Fruit fly (Drosophila melanogaster): ENCODE data around the gene CG13930.

The CG13930 gene

DNA sequence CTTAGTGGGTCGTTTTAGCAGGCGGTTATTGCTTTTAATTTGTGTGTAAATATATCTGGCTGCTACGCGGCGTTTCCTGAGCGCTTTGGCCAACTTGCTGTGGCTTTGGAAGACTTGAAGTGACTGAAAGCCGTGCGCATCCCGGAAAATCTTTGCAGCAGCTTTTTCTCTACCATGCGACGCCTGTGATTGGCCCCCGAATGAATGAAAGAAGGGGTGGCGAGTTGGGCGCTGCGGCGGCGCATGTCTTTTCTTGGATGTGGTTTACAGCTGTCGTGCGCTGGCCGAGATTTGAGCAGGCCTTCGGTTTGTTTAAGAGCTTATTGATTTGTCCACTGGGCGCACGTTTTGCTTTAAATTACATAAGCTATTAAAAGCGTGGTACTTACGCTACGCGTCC, 9.0 kb downstream of the CG13930 start:
- no peak for TF ChIP-seq CG15710 (tag; optimal IDR thresholded peaks at IDR 0.05)
- no peak for TF ChIP-seq CG14655 (GFP tag; optimal IDR thresholded peaks at IDR 0.05)
- TF ChIP-seq CG13204 (GFP tag; optimal IDR thresholded peaks at IDR 0.05): no peak
- TF ChIP-seq CG17806 (tag; optimal IDR thresholded peaks at IDR 0.05): no peak
- no peak for TF ChIP-seq gl (tag; optimal IDR thresholded peaks at IDR 0.05)
- TF ChIP-seq CG12605 (GFP tag; IDR thresholded peaks at IDR 0.05): no peak

DNA sequence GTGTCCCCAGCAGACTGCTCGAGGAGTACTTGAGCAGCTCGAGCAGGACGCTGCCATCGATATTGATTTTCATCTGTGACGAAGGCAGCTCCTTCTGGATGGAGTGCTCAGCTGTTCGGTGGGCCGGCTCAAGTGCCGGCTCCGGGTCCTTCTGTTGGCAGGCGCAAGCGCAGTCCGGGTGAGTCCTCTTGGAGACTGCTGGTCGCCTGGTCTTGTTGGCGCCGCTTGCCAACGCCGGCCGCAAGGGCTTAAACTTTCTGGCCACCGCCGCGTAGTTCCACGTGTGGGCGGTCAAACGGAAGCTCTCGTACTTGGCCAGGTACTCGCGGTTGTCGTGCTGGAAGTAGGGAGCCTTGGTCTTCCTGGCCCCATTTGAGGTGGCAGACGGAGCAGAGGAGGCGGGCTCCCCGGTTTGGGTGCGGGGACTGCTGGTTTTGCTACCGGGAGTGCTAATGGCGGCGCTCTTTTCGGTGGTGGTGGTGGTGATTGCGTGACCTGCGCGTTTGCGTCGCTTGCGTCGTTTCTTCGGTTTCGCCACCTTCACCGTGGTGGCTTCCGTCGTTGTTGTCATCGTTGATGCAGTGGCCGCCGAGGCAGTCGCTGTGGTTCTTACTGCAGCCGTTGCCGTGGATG, 10.7 kb downstream of the CG13930 start:
- TF ChIP-seq CG13204 (GFP tag; optimal IDR thresholded peaks at IDR 0.05) (peak; percentile 28), D1 (tag; optimal IDR thresholded peaks at IDR 0.05) (no peak)

DNA sequence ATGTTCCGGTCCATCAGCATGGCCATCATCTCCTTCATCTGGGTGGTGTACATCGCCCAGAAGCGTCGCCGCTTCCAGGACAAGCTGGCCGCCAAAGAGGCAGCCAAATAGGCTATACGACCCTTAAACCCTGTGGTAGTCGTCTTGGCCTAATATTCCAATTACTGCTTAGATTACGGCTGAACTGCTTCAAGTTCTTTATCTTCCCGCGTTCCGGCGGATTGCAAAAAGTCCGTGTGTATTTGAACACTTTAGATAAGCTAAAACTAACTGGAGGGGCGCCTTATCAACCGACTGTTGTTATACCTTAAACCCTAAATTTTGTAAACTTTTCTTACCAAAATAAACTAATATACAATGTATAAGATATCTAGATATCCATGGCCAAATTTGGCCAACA, 18.8 kb downstream of the CG13930 start:
- no peak for TF ChIP-seq fd96Ca (GFP tag; IDR thresholded peaks at IDR 0.05)
- no peak for TF ChIP-seq CG14655 (GFP tag; optimal IDR thresholded peaks at IDR 0.05)
- TF ChIP-seq rn (GFP tag; IDR thresholded peaks at IDR 0.05): no peak
- TF ChIP-seq CG10348 (GFP tag; IDR thresholded peaks at IDR 0.05): no peak
- no peak for TF ChIP-seq EcR (GFP tag; optimal IDR thresholded peaks at IDR 0.05)
- TF ChIP-seq CG17806 (tag; optimal IDR thresholded peaks at IDR 0.05): no peak
- TF ChIP-seq Pif1A (GFP tag; optimal IDR thresholded peaks at IDR 0.05): no peak
- no peak for TF ChIP-seq CG8159 (tag; optimal IDR thresholded peaks at IDR 0.05)
- TF ChIP-seq CG15710 (tag; optimal IDR thresholded peaks at IDR 0.05): no peak
- TF ChIP-seq Ets98B (GFP tag; IDR thresholded peaks at IDR 0.05): no peak
- no peak for TF ChIP-seq D1 (tag; optimal IDR thresholded peaks at IDR 0.05)
- no peak for TF ChIP-seq CG12605 (GFP tag; IDR thresholded peaks at IDR 0.05)
- no peak for TF ChIP-seq CG8301 (tag; optimal IDR thresholded peaks at IDR 0.05)
- no peak for TF ChIP-seq CG32121 (GFP tag; IDR thresholded peaks at IDR 0.05)
- no peak for TF ChIP-seq CG4496 (GFP tag; IDR thresholded peaks at IDR 0.05)
- no peak for TF ChIP-seq Snoo (tag; optimal IDR thresholded peaks at IDR 0.05)
- TF ChIP-seq gl (tag; optimal IDR thresholded peaks at IDR 0.05): no peak

DNA sequence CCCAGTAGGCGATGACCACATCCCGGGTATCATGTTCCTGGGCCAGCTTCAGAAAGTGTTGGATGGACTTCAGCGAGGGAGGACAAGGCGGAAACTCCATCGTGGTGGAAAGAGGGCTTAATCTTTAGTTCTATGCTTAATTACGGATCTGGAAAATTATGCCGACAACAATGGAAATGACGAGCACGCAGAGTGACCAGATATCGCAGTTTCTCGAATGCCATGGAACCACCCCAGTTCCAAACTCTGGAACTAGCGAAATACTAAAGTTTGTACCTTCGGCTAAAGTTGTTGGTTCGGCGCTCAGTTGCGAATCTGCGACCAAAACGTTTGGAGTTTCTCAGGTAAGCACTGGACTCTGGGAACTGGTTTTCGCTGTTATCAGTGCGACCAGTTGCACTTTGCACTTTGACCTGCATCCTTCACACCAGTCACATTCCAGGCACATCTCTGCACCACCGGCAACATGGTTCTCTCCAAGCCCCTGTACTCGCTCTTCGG, 19.8 kb downstream of the CG13930 start, which contains the start of the genes CG7970 and Vta1:
CG7970 (plus strand) TSS at position 51 of the 501 bp plus-strand sequence.
Vta1 (minus strand) TSS at position 201 of the 501 bp plus-strand sequence.
- TF ChIP-seq D1 (tag; optimal IDR thresholded peaks at IDR 0.05): no peak
- peak; percentile 36 for TF ChIP-seq CG34367 (tag; optimal IDR thresholded peaks at IDR 0.05)
- peak; percentile 88 for TF ChIP-seq gl (tag; optimal IDR thresholded peaks at IDR 0.05)
- no peak for TF ChIP-seq EcR (GFP tag; optimal IDR thresholded peaks at IDR 0.05)
- TF ChIP-seq CG13204 (GFP tag; optimal IDR thresholded peaks at IDR 0.05): no peak
- no peak for TF ChIP-seq Pif1A (GFP tag; optimal IDR thresholded peaks at IDR 0.05)
- TF ChIP-seq CG8159 (tag; optimal IDR thresholded peaks at IDR 0.05): no peak
- TF ChIP-seq CG17806 (tag; optimal IDR thresholded peaks at IDR 0.05): no peak
- no peak for TF ChIP-seq Pif1B (GFP tag; optimal IDR thresholded peaks at IDR 0.05)
- TF ChIP-seq CG10348 (GFP tag; IDR thresholded peaks at IDR 0.05): no peak
- TF ChIP-seq Ets98B (GFP tag; IDR thresholded peaks at IDR 0.05): peak; percentile 77
- no peak for TF ChIP-seq rn (GFP tag; IDR thresholded peaks at IDR 0.05)
- peak; percentile 45 for TF ChIP-seq CG15710 (tag; optimal IDR thresholded peaks at IDR 0.05)
- no peak for TF ChIP-seq Snoo (tag; optimal IDR thresholded peaks at IDR 0.05)
- TF ChIP-seq CG4496 (GFP tag; IDR thresholded peaks at IDR 0.05): peak; percentile 78
- TF ChIP-seq CG8301 (tag; optimal IDR thresholded peaks at IDR 0.05): no peak
- peak; percentile 88 for TF ChIP-seq CG12605 (GFP tag; IDR thresholded peaks at IDR 0.05)
- TF ChIP-seq fd96Ca (GFP tag; IDR thresholded peaks at IDR 0.05): no peak
- TF ChIP-seq CG14655 (GFP tag; optimal IDR thresholded peaks at IDR 0.05): no peak
- TF ChIP-seq CG32121 (GFP tag; IDR thresholded peaks at IDR 0.05): peak; percentile 63; the same call in 1 of the 2 replicates
- no peak for TF ChIP-seq CG9948 (tag; optimal IDR thresholded peaks at IDR 0.05)

DNA sequence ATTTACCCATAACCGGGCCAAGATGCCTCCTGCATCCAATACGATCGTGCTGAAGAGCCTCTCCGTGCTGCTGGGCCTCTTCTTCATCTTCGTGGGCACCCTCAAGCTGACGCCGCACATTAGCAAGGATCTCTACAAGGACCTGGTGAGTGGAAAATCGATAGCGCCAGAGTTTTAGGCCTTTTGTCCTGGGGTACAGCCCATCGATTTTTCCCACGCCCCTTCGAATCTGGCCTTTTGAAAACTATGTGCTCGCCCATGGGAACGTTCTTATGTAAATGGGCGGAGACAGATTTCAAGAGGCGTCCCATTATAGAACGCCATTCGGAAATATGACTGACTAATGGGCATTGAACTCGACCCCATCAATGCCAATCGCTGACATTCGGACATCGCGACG, 23.2 kb downstream of the CG13930 start:
- TF ChIP-seq CG32121 (GFP tag; IDR thresholded peaks at IDR 0.05) (0 out of 2 replicates have a peak, but pooled peaks have one; percentile 14), CG4496 (GFP tag; IDR thresholded peaks at IDR 0.05) (no peak)

DNA sequence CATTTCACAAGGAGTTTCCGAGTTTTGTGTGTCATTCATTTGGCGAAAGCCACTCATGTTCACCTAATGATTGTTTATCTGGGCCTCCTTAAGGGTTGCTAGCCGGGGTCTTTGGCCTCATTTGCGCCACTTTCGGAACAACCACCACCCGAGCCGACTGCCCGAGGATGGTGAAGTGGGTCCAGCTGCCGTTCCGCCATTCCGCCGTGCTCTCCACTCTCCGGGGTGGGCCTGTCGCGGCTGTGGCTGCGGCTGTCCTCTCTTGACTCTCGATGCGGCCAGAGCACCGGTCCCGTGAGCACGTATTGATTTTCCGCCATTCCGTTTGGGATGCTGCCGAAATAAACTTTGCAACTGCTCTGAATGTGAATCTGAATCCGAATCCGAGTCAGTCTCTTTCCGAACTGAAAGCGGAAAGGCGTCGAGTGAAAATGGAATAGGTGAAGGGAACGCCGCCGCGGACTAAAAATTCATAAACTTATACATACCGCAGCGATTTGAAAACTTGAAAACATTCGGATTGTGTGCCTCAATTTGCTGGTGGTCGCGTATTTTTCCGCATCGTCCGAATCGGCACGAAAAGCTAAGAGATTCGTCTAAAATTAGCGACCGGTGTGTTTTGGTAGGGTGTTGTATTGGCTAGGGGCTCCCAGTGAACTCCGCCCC, 23.7 kb downstream of the CG13930 start, which contains the start of gene CG13920:
CG13920 (plus strand) TSS at position 255 of the 666 bp plus-strand sequence.
- TF ChIP-seq EcR (GFP tag; optimal IDR thresholded peaks at IDR 0.05) (peak; percentile 86), CG14655 (GFP tag; optimal IDR thresholded peaks at IDR 0.05) (no peak)
